Fruit fly (Drosophila melanogaster) whole organism, pupa: ENCODE measurements around the gene CG31551.
A peak's percentile ranks its signal among the peaks of the same experiment; 100 is the strongest.

ENCODE experiments used
- CG10348 ChIP-seq: fragments of 200-800 bp; sonication (Bioruptor generic); IDR thresholded peaks from 2 replicates; pipeline ENCODE4 v1.3.6; 2022; ENCODE audit warnings: missing biosample characterization, missing genetic modification characterization
- CG12605 ChIP-seq: fragments of 200-800 bp; sonication (Bioruptor generic); IDR thresholded peaks from 2 replicates; pipeline ENCODE4 v1.3.6; 2022; ENCODE audit warnings: missing biosample characterization, missing genetic modification characterization
- CG13204 ChIP-seq: fragments of 200-800 bp; sonication (Bioruptor generic); optimal IDR thresholded peaks from 2 replicates; lab custom pipeline; 2018; ENCODE audit warnings: missing biosample characterization, mild to moderate bottlenecking, missing genetic modification characterization, moderate library complexity
- CG14655 ChIP-seq: fragments of 200-800 bp; sonication (Bioruptor generic); optimal IDR thresholded peaks from 3 replicates; lab custom pipeline; 2017; ENCODE audit warnings: mild to moderate bottlenecking, missing biosample characterization, missing genetic modification reagents, missing genetic modification characterization
- CG15710 ChIP-seq: fragments of 200-800 bp; sonication (Bioruptor generic); optimal IDR thresholded peaks from 2 replicates; lab custom pipeline; 2018; ENCODE audit warnings: missing biosample characterization, mild to moderate bottlenecking, missing genetic modification characterization, moderate library complexity
- CG17806 ChIP-seq: fragments of 200-800 bp; sonication (Bioruptor generic); optimal IDR thresholded peaks from 2 replicates; lab custom pipeline; 2018; ENCODE audit warnings: missing biosample characterization, mild to moderate bottlenecking, missing genetic modification characterization, moderate library complexity
- CG32121 ChIP-seq: fragments of 200-800 bp; sonication (Bioruptor generic); IDR thresholded peaks from 2 replicates; pipeline ENCODE4 v1.3.6; 2022; ENCODE audit warnings: missing biosample characterization, missing genetic modification characterization
- CG34367 ChIP-seq: fragments of 200-800 bp; sonication (Bioruptor generic); optimal IDR thresholded peaks from 2 replicates; lab custom pipeline; 2018; ENCODE audit warnings: missing biosample characterization, mild to moderate bottlenecking, missing genetic modification characterization
- CG4496 ChIP-seq: fragments of 200-800 bp; sonication (Bioruptor generic); IDR thresholded peaks from 3 replicates; pipeline ENCODE4 v1.3.6; 2022; ENCODE audit warnings: missing biosample characterization, missing genetic modification characterization
- CG8159 ChIP-seq: fragments of 200-800 bp; sonication (Bioruptor generic); optimal IDR thresholded peaks from 3 replicates; lab custom pipeline; 2018; ENCODE audit warnings: missing biosample characterization, mild to moderate bottlenecking, missing genetic modification characterization, moderate library complexity
- CG8301 ChIP-seq: fragments of 200-800 bp; sonication (Bioruptor generic); optimal IDR thresholded peaks from 2 replicates; lab custom pipeline; 2018; ENCODE audit warnings: missing biosample characterization, mild to moderate bottlenecking, missing genetic modification characterization
- CG9948 ChIP-seq: fragments of 200-800 bp; sonication (Bioruptor generic); optimal IDR thresholded peaks from 2 replicates; lab custom pipeline; 2018; ENCODE audit warnings: missing biosample characterization, mild to moderate bottlenecking, missing genetic modification characterization, moderate library complexity
- D1 ChIP-seq: fragments of 200-800 bp; sonication (Bioruptor generic); optimal IDR thresholded peaks from 2 replicates; lab custom pipeline; 2018; ENCODE audit warnings: missing biosample characterization, mild to moderate bottlenecking, missing genetic modification characterization, moderate library complexity
- EcR ChIP-seq: fragments of 200-800 bp; sonication (Bioruptor generic); optimal IDR thresholded peaks from 3 replicates; lab custom pipeline; 2019; ENCODE audit warnings: missing biosample characterization, missing genetic modification characterization, mild to moderate bottlenecking, moderate library complexity, missing genetic modification reagents
- Ets98B ChIP-seq: fragments of 200-800 bp; sonication (Bioruptor generic); IDR thresholded peaks from 2 replicates; pipeline ENCODE4 v1.3.6; 2022; ENCODE audit warnings: missing biosample characterization, missing genetic modification characterization
- Pif1A ChIP-seq: fragments of 200-800 bp; sonication (Bioruptor generic); optimal IDR thresholded peaks from 3 replicates; lab custom pipeline; 2016; ENCODE audit warnings: missing biosample characterization, missing genetic modification characterization
- Pif1B ChIP-seq: fragments of 200-800 bp; sonication (Bioruptor generic); optimal IDR thresholded peaks from 3 replicates; lab custom pipeline; 2016; ENCODE audit warnings: missing biosample characterization, missing genetic modification characterization
- Snoo ChIP-seq: fragments of 200-800 bp; sonication (Bioruptor generic); optimal IDR thresholded peaks from 3 replicates; lab custom pipeline; 2017; ENCODE audit warnings: missing biosample characterization, mild to moderate bottlenecking, missing genetic modification characterization, inconsistent platforms
- fd96Ca ChIP-seq: fragments of 200-800 bp; sonication (Bioruptor generic); IDR thresholded peaks from 3 replicates; pipeline ENCODE4 v1.3.6; 2022; ENCODE audit warnings: missing biosample characterization, missing genetic modification characterization
- gl ChIP-seq: fragments of 200-800 bp; sonication (Bioruptor generic); optimal IDR thresholded peaks from 2 replicates; lab custom pipeline; 2018; ENCODE audit warnings: missing biosample characterization, mild to moderate bottlenecking, missing genetic modification characterization
- rn ChIP-seq: fragments of 200-800 bp; sonication (Bioruptor generic); IDR thresholded peaks from 2 replicates; pipeline ENCODE4 v1.3.6; 2022; ENCODE audit warnings: missing biosample characterization, missing genetic modification characterization

The CG31551 gene

dm6 chr3R:5612372-5613113, 15.1 kb upstream of the CG31551 start, which contains the start of gene Rga:
Gene Rga, minus strand, starts transcription at chr3R:5613112.
- TF ChIP-seq CG9948 (tag; lab: Kevin White, UChicago): no peak
- no peak for TF ChIP-seq CG14655 (GFP tag; lab: Kevin White, UChicago)
- no peak for TF ChIP-seq Ets98B (GFP tag; lab: Robert Waterston, UW)
- TF ChIP-seq CG8301 (tag; lab: Kevin White, UChicago): no peak
- no peak for TF ChIP-seq CG8159 (tag; lab: Kevin White, UChicago)
- peak; percentile 85 for TF ChIP-seq EcR (GFP tag; lab: Kevin White, UChicago)
- TF ChIP-seq CG32121 (GFP tag; lab: Robert Waterston, UW): no peak
- TF ChIP-seq Pif1A (GFP tag; lab: Kevin White, UChicago): no peak
- no peak for TF ChIP-seq D1 (tag; lab: Kevin White, UChicago)
- no peak for TF ChIP-seq CG4496 (GFP tag; lab: Robert Waterston, UW)
- no peak for TF ChIP-seq fd96Ca (GFP tag; lab: Robert Waterston, UW)
- TF ChIP-seq CG12605: 0 out of 2 replicates have a peak, but pooled peaks have one; percentile 24
- TF ChIP-seq gl (tag; lab: Kevin White, UChicago): no peak
- TF ChIP-seq, all 21 proteins: peak for 2

DNA sequence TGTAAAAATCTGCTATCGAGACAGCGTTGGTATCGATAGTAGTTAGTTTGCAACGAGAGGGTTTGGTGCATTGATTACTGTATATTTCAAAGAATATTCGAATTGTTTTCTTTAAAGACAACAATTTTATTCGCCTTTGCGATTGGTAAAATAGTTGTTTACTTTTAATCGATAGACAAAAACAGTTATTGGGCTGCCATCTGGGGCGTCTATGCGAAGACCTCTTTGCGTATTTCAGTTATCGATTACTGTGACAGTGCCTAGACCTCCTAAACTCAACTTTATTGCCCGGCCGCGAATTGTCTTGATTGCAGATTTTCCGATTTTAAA, 14.6 kb upstream of the CG31551 start, which contains the start of gene Atu:
Atu (plus strand) TSS at position 245 of the 330 bp plus-strand sequence.
- TF ChIP-seq CG10348 (GFP tag; lab: Robert Waterston, UW): no peak
- TF ChIP-seq CG32121 (GFP tag; lab: Robert Waterston, UW): no peak
- no peak for TF ChIP-seq Ets98B (GFP tag; lab: Robert Waterston, UW)
- TF ChIP-seq CG8159 (tag; lab: Kevin White, UChicago): no peak
- no peak for TF ChIP-seq CG17806 (tag; lab: Kevin White, UChicago)
- TF ChIP-seq fd96Ca (GFP tag; lab: Robert Waterston, UW): no peak
- TF ChIP-seq gl (tag; lab: Kevin White, UChicago): no peak
- TF ChIP-seq CG12605: no peak
- TF ChIP-seq CG34367: no peak
- no peak for TF ChIP-seq Pif1A (GFP tag; lab: Kevin White, UChicago)
- TF ChIP-seq CG9948 (tag; lab: Kevin White, UChicago): no peak
- TF ChIP-seq CG4496 (GFP tag; lab: Robert Waterston, UW): no peak
- TF ChIP-seq rn (GFP tag; lab: Robert Waterston, UW): no peak
- no peak for TF ChIP-seq CG14655 (GFP tag; lab: Kevin White, UChicago)
- no peak for TF ChIP-seq Pif1B (GFP tag; lab: Kevin White, UChicago)
- TF ChIP-seq CG8301 (tag; lab: Kevin White, UChicago): no peak
- TF ChIP-seq Snoo (tag; lab: Kevin White, UChicago): no peak
- TF ChIP-seq D1 (tag; lab: Kevin White, UChicago): no peak

DNA sequence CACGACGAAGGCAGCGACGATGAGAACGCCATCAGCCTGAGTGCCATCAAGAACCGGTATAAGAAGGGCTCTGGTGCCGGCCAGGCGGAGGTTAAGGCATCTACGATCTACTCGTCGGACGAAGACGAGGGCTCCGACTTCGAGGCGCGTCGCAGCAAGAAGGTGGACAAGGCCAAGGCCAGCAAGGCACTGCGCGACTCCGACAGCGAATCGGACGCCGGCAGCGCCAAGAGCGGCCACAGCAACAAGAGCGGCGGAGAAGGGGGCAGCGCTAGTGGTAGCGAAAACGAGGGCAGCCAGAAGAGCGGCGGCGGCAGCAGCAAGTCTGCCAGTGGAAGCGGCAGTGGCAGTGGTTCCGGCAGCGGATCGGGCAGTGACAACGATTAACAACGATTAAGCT, 12.2 kb upstream of the CG31551 start:
- TF ChIP-seq CG13204 (GFP tag; lab: Kevin White, UChicago): peak; percentile 79
- TF ChIP-seq fd96Ca (GFP tag; lab: Robert Waterston, UW): no peak
- TF ChIP-seq EcR (GFP tag; lab: Kevin White, UChicago): peak; percentile 85
- no peak for TF ChIP-seq Ets98B (GFP tag; lab: Robert Waterston, UW)
- no peak for TF ChIP-seq Pif1A (GFP tag; lab: Kevin White, UChicago)
- TF ChIP-seq CG15710 (tag; lab: Kevin White, UChicago): no peak

dm6 chr3R:5617923-5618623, 9.6 kb upstream of the CG31551 start:
- TF ChIP-seq gl (tag; lab: Kevin White, UChicago): peak; percentile 7
- no peak for TF ChIP-seq CG14655 (GFP tag; lab: Kevin White, UChicago)
- TF ChIP-seq Ets98B (GFP tag; lab: Robert Waterston, UW): peak; percentile 55
- TF ChIP-seq CG8159 (tag; lab: Kevin White, UChicago): peak; percentile 34
- peak; percentile 46; the same call in 2 of the 3 replicates for TF ChIP-seq CG4496 (GFP tag; lab: Robert Waterston, UW)
- peak; percentile 16 for TF ChIP-seq Pif1A (GFP tag; lab: Kevin White, UChicago)
- no peak for TF ChIP-seq CG12605
- TF ChIP-seq CG15710 (tag; lab: Kevin White, UChicago): peak; percentile 50
- TF ChIP-seq fd96Ca (GFP tag; lab: Robert Waterston, UW): peak; percentile 63
- no peak for TF ChIP-seq CG34367
- TF ChIP-seq CG17806 (tag; lab: Kevin White, UChicago): peak; percentile 22
- TF ChIP-seq CG9948 (tag; lab: Kevin White, UChicago): peak; percentile 32
- TF ChIP-seq Pif1B (GFP tag; lab: Kevin White, UChicago): no peak
- TF ChIP-seq EcR (GFP tag; lab: Kevin White, UChicago): no peak
- no peak for TF ChIP-seq CG13204 (GFP tag; lab: Kevin White, UChicago)
- peak; percentile 56 for TF ChIP-seq CG32121 (GFP tag; lab: Robert Waterston, UW)
- TF ChIP-seq rn (GFP tag; lab: Robert Waterston, UW): no peak
- TF ChIP-seq Snoo (tag; lab: Kevin White, UChicago): peak; percentile 22
- TF ChIP-seq CG10348 (GFP tag; lab: Robert Waterston, UW): no peak
- peak; percentile 53 for TF ChIP-seq CG8301 (tag; lab: Kevin White, UChicago)
- no peak for TF ChIP-seq D1 (tag; lab: Kevin White, UChicago)
- TF ChIP-seq, all 21 proteins: peak for 12
